Fruit fly (Drosophila melanogaster) whole organism, embryonic: Measurements from ENCODE around the gene CG4455.
A peak's percentile ranks its signal among the peaks of the same experiment; 100 is the strongest.

ENCODE experiments used
- Abd-B ChIP-seq: fragments of 200-800 bp; sonication (Bioruptor generic); optimal IDR thresholded peaks from 2 replicates; lab custom pipeline; 2018; ENCODE audit warnings: missing biosample characterization, mild to moderate bottlenecking, missing genetic modification characterization, moderate library complexity
- Bdp1 ChIP-seq: fragments of 200-800 bp; sonication (Bioruptor generic); optimal IDR thresholded peaks from 3 replicates; lab custom pipeline; 2016; ENCODE audit warnings: missing biosample characterization, missing genetic modification characterization
- Blimp-1 ChIP-seq: fragments of 200-800 bp; sonication (Bioruptor generic); optimal IDR thresholded peaks from 3 replicates; lab custom pipeline; 2018; ENCODE audit warnings: missing biosample characterization, missing genetic modification characterization, mild to moderate bottlenecking, moderate library complexity, missing genetic modification reagents
- CG10565 ChIP-seq: fragments of 200-800 bp; sonication (Bioruptor generic); optimal IDR thresholded peaks from 3 replicates; lab custom pipeline; 2016; ENCODE audit warnings: missing biosample characterization, mild to moderate bottlenecking, missing genetic modification characterization
- CG11456 ChIP-seq: fragments of 200-800 bp; sonication (Bioruptor generic); IDR thresholded peaks from 3 replicates; pipeline ENCODE4 v1.3.6; 2022; ENCODE audit warnings: missing biosample characterization, missing genetic modification characterization
- CG11723 ChIP-seq: fragments of 200-800 bp; sonication (Bioruptor generic); optimal IDR thresholded peaks from 2 replicates; lab custom pipeline; 2017; ENCODE audit warnings: missing biosample characterization, mild to moderate bottlenecking, missing genetic modification characterization
- CG12299 ChIP-seq: fragments of 200-800 bp; sonication (Bioruptor generic); optimal IDR thresholded peaks from 2 replicates; lab custom pipeline; 2018; ENCODE audit warnings: missing biosample characterization, mild to moderate bottlenecking, missing genetic modification characterization
- CG12942 ChIP-seq: fragments of 200-800 bp; sonication (Bioruptor generic); optimal IDR thresholded peaks from 3 replicates; lab custom pipeline; 2016; ENCODE audit warnings: missing biosample characterization, missing genetic modification characterization
- CG13123 ChIP-seq: fragments of 200-800 bp; sonication (Bioruptor generic); optimal IDR thresholded peaks from 2 replicates; lab custom pipeline; 2016; ENCODE audit warnings: missing biosample characterization, missing genetic modification characterization
- CG14014 ChIP-seq: fragments of 200-800 bp; sonication (Bioruptor generic); IDR thresholded peaks from 2 replicates; pipeline ENCODE4 v1.3.6; 2022; ENCODE audit warnings: missing biosample characterization, missing genetic modification characterization
- CG15601 ChIP-seq: fragments of 200-800 bp; sonication (Bioruptor generic); optimal IDR thresholded peaks from 3 replicates; lab custom pipeline; 2019; ENCODE audit warnings: missing biosample characterization, mild to moderate bottlenecking, missing genetic modification characterization, moderate library complexity
- CG1602 ChIP-seq: fragments of 200-800 bp; sonication (Bioruptor generic); optimal IDR thresholded peaks from 3 replicates; lab custom pipeline; 2016; ENCODE audit warnings: missing biosample characterization, missing genetic modification characterization
- CG17829 ChIP-seq: fragments of 200-800 bp; optimal IDR thresholded peaks from 2 replicates; lab custom pipeline; 2019; ENCODE audit warnings: missing biosample characterization, mild to moderate bottlenecking, missing genetic modification characterization, moderate library complexity
- CG2116 ChIP-seq: fragments of 200-800 bp; sonication (Bioruptor generic); optimal IDR thresholded peaks from 3 replicates; lab custom pipeline; 2018; ENCODE audit warnings: missing biosample characterization, mild to moderate bottlenecking, missing genetic modification characterization
- CG2120 ChIP-seq: fragments of 200-800 bp; sonication (Bioruptor generic); optimal IDR thresholded peaks from 3 replicates; lab custom pipeline; 2016; ENCODE audit warnings: missing biosample characterization, missing genetic modification characterization
- CG3163 ChIP-seq: fragments of 200-800 bp; sonication (Bioruptor generic); optimal IDR thresholded peaks from 3 replicates; lab custom pipeline; 2016; ENCODE audit warnings: missing biosample characterization, missing genetic modification characterization
- CG4404 ChIP-seq: fragments of 200-800 bp; sonication (Bioruptor generic); IDR thresholded peaks from 2 replicates; pipeline ENCODE4 v1.3.6; 2022; ENCODE audit warnings: missing biosample characterization, missing genetic modification characterization
- CG4707 ChIP-seq: fragments of 200-800 bp; sonication (Bioruptor generic); optimal IDR thresholded peaks from 2 replicates; lab custom pipeline; 2018; ENCODE audit warnings: missing biosample characterization, mild to moderate bottlenecking, missing genetic modification characterization, moderate library complexity
- CG6689 ChIP-seq: fragments of 200-800 bp; sonication (Bioruptor generic); IDR thresholded peaks from 2 replicates; pipeline ENCODE4 v1.3.6; 2022; ENCODE audit warnings: missing biosample characterization, missing genetic modification characterization
- CTCF ChIP-seq: fragments of 200-800 bp; sonication (Bioruptor generic); optimal IDR thresholded peaks from 2 replicates; lab custom pipeline; 2017; ENCODE audit warnings: missing biosample characterization, mild to moderate bottlenecking, missing genetic modification characterization, moderate library complexity
- Camta ChIP-seq: fragments of 200-800 bp; sonication (Bioruptor generic); optimal IDR thresholded peaks from 2 replicates; lab custom pipeline; 2016; ENCODE audit warnings: missing biosample characterization, missing genetic modification characterization
- Chrac-16 ChIP-seq: fragments of 200-800 bp; sonication (Bioruptor generic); optimal IDR thresholded peaks from 3 replicates; lab custom pipeline; 2016; ENCODE audit warnings: missing biosample characterization, missing genetic modification characterization
- Dek ChIP-seq: fragments of 200-800 bp; sonication (Bioruptor generic); optimal IDR thresholded peaks from 3 replicates; lab custom pipeline; 2019; ENCODE audit warnings: missing biosample characterization, mild to moderate bottlenecking, missing genetic modification characterization, moderate library complexity
- Doc3 ChIP-seq: fragments of 200-800 bp; sonication (Bioruptor generic); IDR thresholded peaks from 3 replicates; pipeline ENCODE4 v1.3.6; 2022; ENCODE audit warnings: missing biosample characterization, missing genetic modification characterization; ENCODE audit not compliant: partially characterized antibody
- GATAe ChIP-seq: fragments of 200-800 bp; sonication (Bioruptor generic); conservative IDR thresholded peaks from 2 replicates; pipeline ENCODE4 v1.3.6; 2022; ENCODE audit warnings: missing biosample characterization, missing genetic modification characterization
- HLH3B ChIP-seq: fragments of 200-800 bp; sonication (Bioruptor generic); IDR thresholded peaks from 2 replicates; pipeline ENCODE4 v1.3.6; 2022; ENCODE audit warnings: missing biosample characterization, missing genetic modification characterization
- HmgZ ChIP-seq: fragments of 200-800 bp; sonication (Bioruptor generic); optimal IDR thresholded peaks from 2 replicates; lab custom pipeline; 2018; ENCODE audit warnings: missing biosample characterization, mild to moderate bottlenecking, missing genetic modification characterization
- Lim3 ChIP-seq: fragments of 200-800 bp; sonication (Bioruptor generic); IDR thresholded peaks from 2 replicates; pipeline ENCODE4 v1.3.6; 2022; ENCODE audit warnings: missing biosample characterization, missing genetic modification characterization
- MTF-1 ChIP-seq: fragments of 200-800 bp; sonication (Bioruptor generic); optimal IDR thresholded peaks from 2 replicates; lab custom pipeline; 2018; ENCODE audit warnings: missing biosample characterization, mild to moderate bottlenecking, missing genetic modification characterization, borderline replicate concordance
- Ravus ChIP-seq: fragments of 200-800 bp; sonication (Bioruptor generic); IDR thresholded peaks from 2 replicates; pipeline ENCODE4 v1.3.6; 2022; ENCODE audit warnings: missing biosample characterization, missing genetic modification characterization
- Sin3A ChIP-seq: fragments of >200 bp; optimal IDR thresholded peaks from 2 replicates; lab custom pipeline; 2018
- corto ChIP-seq: fragments of 200-800 bp; sonication (Bioruptor generic); optimal IDR thresholded peaks from 2 replicates; lab custom pipeline; 2016; ENCODE audit warnings: missing biosample characterization, mild to moderate bottlenecking, missing genetic modification characterization, moderate library complexity
- crc ChIP-seq: fragments of 200-800 bp; sonication (Bioruptor generic); optimal IDR thresholded peaks from 2 replicates; lab custom pipeline; 2016; ENCODE audit warnings: missing biosample characterization, missing genetic modification characterization
- dpn ChIP-seq, 2 experiments: fragments of 200-800 bp; sonication (Bioruptor generic); optimal IDR thresholded peaks; 3 replicates each; lab custom pipeline; 2016; ENCODE audit warnings: missing biosample characterization in 2 of 2, missing genetic modification characterization in 2 of 2
- emc ChIP-seq: fragments of 200-800 bp; sonication (Bioruptor generic); optimal IDR thresholded peaks from 2 replicates; lab custom pipeline; 2016; ENCODE audit warnings: missing biosample characterization, missing genetic modification characterization
- ems ChIP-seq: fragments of 200-800 bp; sonication (Bioruptor generic); optimal IDR thresholded peaks from 3 replicates; lab custom pipeline; 2016; ENCODE audit warnings: missing biosample characterization, missing genetic modification characterization
- exex ChIP-seq: fragments of 200-800 bp; sonication (Bioruptor generic); optimal IDR thresholded peaks from 4 replicates; lab custom pipeline; 2018; ENCODE audit warnings: missing biosample characterization, mild to moderate bottlenecking, missing genetic modification characterization, moderate library complexity
- gsb-n ChIP-seq: fragments of 200-800 bp; sonication (Bioruptor generic); optimal IDR thresholded peaks from 3 replicates; lab custom pipeline; 2018; ENCODE audit warnings: missing biosample characterization, mild to moderate bottlenecking, missing genetic modification characterization
- ham ChIP-seq: fragments of 200-800 bp; sonication (Bioruptor generic); IDR thresholded peaks from 2 replicates; pipeline ENCODE4 v1.3.6; 2022; ENCODE audit warnings: missing biosample characterization, missing genetic modification characterization
- hth ChIP-seq: fragments of >200 bp; optimal IDR thresholded peaks from 2 replicates; lab custom pipeline; 2017; ENCODE audit warnings: inconsistent platforms
- jigr1 ChIP-seq: fragments of 200-800 bp; sonication (Bioruptor generic); IDR thresholded peaks from 3 replicates; pipeline ENCODE4 v1.3.6; 2022; ENCODE audit warnings: missing biosample characterization, missing genetic modification characterization
- kah ChIP-seq: fragments of 200-800 bp; sonication (Bioruptor generic); optimal IDR thresholded peaks from 2 replicates; lab custom pipeline; 2018; ENCODE audit warnings: missing biosample characterization, mild to moderate bottlenecking, missing genetic modification characterization
- lilli ChIP-seq: fragments of 200-800 bp; sonication (Bioruptor generic); optimal IDR thresholded peaks from 3 replicates; lab custom pipeline; 2016; ENCODE audit warnings: missing biosample characterization, missing genetic modification characterization
- lola ChIP-seq, 3 experiments: fragments of >200 bp in 2 of 3; fragments of 200-800 bp in 1 of 3; sonication (Bioruptor generic) in 1 of 3; optimal IDR thresholded peaks; 2 replicates each; lab custom pipeline; 2017 to 2019; ENCODE audit warnings: missing biosample characterization in 3 of 3, missing genetic modification characterization in 3 of 3, mild to moderate bottlenecking in 1 of 3, moderate library complexity in 1 of 3
- nom ChIP-seq: fragments of 200-800 bp; sonication (Bioruptor generic); optimal IDR thresholded peaks from 2 replicates; lab custom pipeline; 2017; ENCODE audit warnings: missing biosample characterization, missing genetic modification characterization, mild to moderate bottlenecking, moderate library complexity, missing genetic modification reagents
- p53 ChIP-seq: fragments of 200-800 bp; sonication (Bioruptor generic); optimal IDR thresholded peaks from 2 replicates; lab custom pipeline; 2016; ENCODE audit warnings: missing biosample characterization, missing genetic modification characterization
- repo ChIP-seq: fragments of 200-800 bp; sonication (Bioruptor generic); optimal IDR thresholded peaks from 2 replicates; lab custom pipeline; 2016; ENCODE audit warnings: missing biosample characterization, missing genetic modification characterization
- stwl ChIP-seq: fragments of 200-800 bp; sonication (Bioruptor generic); optimal IDR thresholded peaks from 3 replicates; lab custom pipeline; 2018; ENCODE audit warnings: missing biosample characterization, mild to moderate bottlenecking, missing genetic modification characterization, moderate library complexity
- tin ChIP-seq: fragments of 200-800 bp; sonication (Bioruptor generic); optimal IDR thresholded peaks from 3 replicates; lab custom pipeline; 2016; ENCODE audit warnings: missing biosample characterization, missing genetic modification characterization
- usp ChIP-seq: fragments of >200 bp; optimal IDR thresholded peaks from 2 replicates; lab custom pipeline; 2017; ENCODE audit warnings: missing biosample characterization, missing genetic modification characterization
- vnd ChIP-seq: fragments of 200-800 bp; sonication (Bioruptor generic); IDR thresholded peaks from 3 replicates; pipeline ENCODE4 v1.3.6; 2022; ENCODE audit warnings: missing biosample characterization, missing genetic modification characterization; ENCODE audit not compliant: partially characterized antibody
- yki ChIP-seq: fragments of >200 bp; optimal IDR thresholded peaks from 3 replicates; lab custom pipeline; 2018

Gene CG4455

dm6 chr2L:16350160-16350633, 2.5 kb upstream of the CG4455 start (continued):
- TF ChIP-seq Lim3 (GFP tag; lab: Robert Waterston, UW) (peak; percentile 62; the same call in 1 of the 2 replicates), Doc3 (GFP tag; lab: Robert Waterston, UW) (0 out of 3 replicates have a peak, but pooled peaks have one; percentile 37), vnd (GFP tag; lab: Robert Waterston, UW) (no peak), CG17829 (peak; percentile 70), CG6689 (GFP tag; lab: Robert Waterston, UW) (peak; percentile 79), HmgZ (peak; percentile 73), tin (peak; percentile 53), CG2116 (GFP tag; lab: Kevin White, UChicago) (peak; percentile 70), lola (GFP tag; optimal IDR thresholded peaks at IDR 0.05; lab: Kevin White, UChicago) (peak in 1 of 3 experiments; percentile 65), CTCF (GFP tag; lab: Kevin White, UChicago) (peak; percentile 89), exex (tag; lab: Kevin White, UChicago) (peak; percentile 23), stwl (tag; lab: Kevin White, UChicago) (peak; percentile 57), crc (GFP tag; lab: Kevin White, UChicago) (peak; percentile 29), CG4404 (GFP tag; lab: Robert Waterston, UW) (peak; percentile 60), Ravus (GFP tag; lab: Robert Waterston, UW) (peak; percentile 12; the same call in 1 of the 2 replicates), hth (lab: Kevin White, UChicago) (no peak), Abd-B (GFP tag; lab: Kevin White, UChicago) (no peak), kah (GFP tag; lab: Kevin White, UChicago) (peak; percentile 39), MTF-1 (GFP tag; lab: Kevin White, UChicago) (peak; percentile 12), Camta (peak; percentile 8), CG12942 (GFP tag; lab: Kevin White, UChicago) (peak; percentile 65), dpn (GFP tag; optimal IDR thresholded peaks at IDR 0.05; lab: Kevin White, UChicago) (peak; percentile 69 to 80), nom (GFP tag; lab: Kevin White, UChicago) (no peak), CG11723 (peak; percentile 49), CG4707 (no peak), CG11456 (peak; percentile 87), CG3163 (GFP tag; lab: Kevin White, UChicago) (no peak), CG12299 (tag; lab: Kevin White, UChicago) (no peak), Sin3A (lab: Kevin White, UChicago) (no peak), Bdp1 (GFP tag; lab: Kevin White, UChicago) (no peak), Chrac-16 (GFP tag; lab: Kevin White, UChicago) (peak; percentile 67), corto (GFP tag; lab: Kevin White, UChicago) (no peak), p53 (no peak), ems (GFP tag; lab: Kevin White, UChicago) (peak; percentile 34), CG13123 (peak; percentile 43), jigr1 (GFP tag; lab: Robert Waterston, UW) (peak; percentile 47; the same call in 1 of the 3 replicates), gsb-n (tag; lab: Kevin White, UChicago) (no peak), HLH3B (GFP tag; lab: Robert Waterston, UW) (peak; percentile 80), CG14014 (peak; percentile 84), usp (GFP tag; lab: Kevin White, UChicago) (no peak), lilli (GFP tag; lab: Kevin White, UChicago) (peak; percentile 72), CG15601 (tag; lab: Kevin White, UChicago) (no peak), CG2120 (GFP tag; lab: Kevin White, UChicago) (peak; percentile 79), ham (GFP tag; lab: Robert Waterston, UW) (no peak), repo (GFP tag; lab: Kevin White, UChicago) (no peak), CG10565 (no peak), yki (no peak), CG1602 (peak; percentile 65), emc (GFP tag; lab: Kevin White, UChicago) (no peak), Dek (tag; lab: Kevin White, UChicago) (peak; percentile 63), Blimp-1 (GFP tag; lab: Kevin White, UChicago) (no peak), GATAe (GFP tag; lab: Robert Waterston, UW) (no peak; the same call in 1 of the 2 replicates)
